Worm (Caenorhabditis elegans) whole organism, L3 larva: ENCODE results near the gene K02G10.15.

Experiments used
- ZK546.5 ChIP-seq: sonication (generic microtip); optimal IDR thresholded peaks from 2 replicates; lab custom pipeline; 2017; ENCODE audit warnings: missing biosample characterization, missing genetic modification characterization
- aly-2 ChIP-seq: fragments of 150-350 bp; optimal IDR thresholded peaks from 2 replicates; lab custom pipeline; 2014; ENCODE audit warnings: missing biosample characterization, missing genetic modification characterization
- ama-1 ChIP-seq: fragments of 150-350 bp; optimal IDR thresholded peaks from 2 replicates; lab custom pipeline; 2018
- ceh-16 ChIP-seq: sonication (generic microtip); optimal IDR thresholded peaks from 2 replicates; lab custom pipeline; 2017; ENCODE audit warnings: missing biosample characterization, missing genetic modification characterization
- ceh-28 ChIP-seq: fragments of 150-350 bp; optimal IDR thresholded peaks from 2 replicates; lab custom pipeline; 2014; ENCODE audit warnings: missing biosample characterization, missing genetic modification reagents, missing genetic modification characterization
- ceh-82 ChIP-seq: fragments of 150-350 bp; optimal IDR thresholded peaks from 2 replicates; lab custom pipeline; 2014; ENCODE audit warnings: missing biosample characterization, missing genetic modification characterization
- ceh-9 ChIP-seq: sonication (generic microtip); optimal IDR thresholded peaks from 2 replicates; lab custom pipeline; 2018; ENCODE audit warnings: missing biosample characterization, missing genetic modification characterization
- daf-12 ChIP-seq: fragments of 150-350 bp; optimal IDR thresholded peaks from 2 replicates; lab custom pipeline; 2014; ENCODE audit warnings: missing biosample characterization, missing genetic modification reagents, missing genetic modification characterization
- egl-27 ChIP-seq: sonication (generic microtip); optimal IDR thresholded peaks from 4 replicates; lab custom pipeline; 2017; ENCODE audit warnings: missing biosample characterization, missing genetic modification reagents, missing genetic modification characterization
- egl-5 ChIP-seq: fragments of 150-350 bp; optimal IDR thresholded peaks from 2 replicates; lab custom pipeline; 2017; ENCODE audit warnings: missing biosample characterization, missing genetic modification reagents, missing genetic modification characterization, inconsistent platforms
- elt-1 ChIP-seq: fragments of 150-350 bp; optimal IDR thresholded peaks from 2 replicates; lab custom pipeline; 2014; ENCODE audit warnings: missing biosample characterization, missing genetic modification characterization
- elt-2 ChIP-seq: sonication (generic microtip); optimal IDR thresholded peaks from 2 replicates; lab custom pipeline; 2016; ENCODE audit warnings: missing genetic modification reagents, mild to moderate bottlenecking, missing genetic modification characterization, missing compliant biosample characterization
- fkh-10 ChIP-seq: sonication (generic microtip); optimal IDR thresholded peaks from 2 replicates; lab custom pipeline; 2017; ENCODE audit warnings: missing biosample characterization, missing genetic modification reagents, missing genetic modification characterization
- fkh-2 ChIP-seq: fragments of 150-350 bp; optimal IDR thresholded peaks from 2 replicates; lab custom pipeline; 2014; ENCODE audit warnings: missing biosample characterization, missing genetic modification reagents, missing genetic modification characterization
- fos-1 ChIP-seq: fragments of 150-350 bp; optimal IDR thresholded peaks from 2 replicates; lab custom pipeline; 2014; ENCODE audit warnings: missing biosample characterization, missing genetic modification characterization
- hmg-11 ChIP-seq: sonication (generic microtip); optimal IDR thresholded peaks from 2 replicates; lab custom pipeline; 2016; ENCODE audit warnings: missing genetic modification characterization, missing compliant biosample characterization
- jun-1 ChIP-seq: fragments of 150-350 bp; optimal IDR thresholded peaks from 2 replicates; lab custom pipeline; 2014; ENCODE audit warnings: missing biosample characterization, missing genetic modification reagents, missing genetic modification characterization
- lin-15B ChIP-seq: fragments of 150-350 bp; optimal IDR thresholded peaks from 2 replicates; lab custom pipeline; 2014; ENCODE audit warnings: missing biosample characterization, missing genetic modification characterization
- lin-39 ChIP-seq: fragments of 150-350 bp; optimal IDR thresholded peaks from 2 replicates; lab custom pipeline; 2018; ENCODE audit warnings: missing biosample characterization, missing genetic modification reagents, missing genetic modification characterization
- lsy-12 ChIP-seq: sonication (generic microtip); optimal IDR thresholded peaks from 2 replicates; lab custom pipeline; 2016; ENCODE audit warnings: mild to moderate bottlenecking, missing genetic modification characterization, missing compliant biosample characterization
- mdl-1 ChIP-seq: fragments of 150-350 bp; optimal IDR thresholded peaks from 2 replicates; lab custom pipeline; 2014; ENCODE audit warnings: missing biosample characterization, missing genetic modification characterization
- mml-1 ChIP-seq: fragments of 150-350 bp; sonication (generic microtip); optimal IDR thresholded peaks from 3 replicates; lab custom pipeline; 2014; ENCODE audit warnings: missing biosample characterization, missing genetic modification characterization
- nfya-1 ChIP-seq: sonication (generic microtip); optimal IDR thresholded peaks from 2 replicates; lab custom pipeline; 2017; ENCODE audit warnings: missing genetic modification characterization, mild to moderate bottlenecking, missing compliant biosample characterization, antibody characterized with exemption, moderate library complexity; ENCODE audit not compliant: insufficient read depth
- nhr-12 ChIP-seq: fragments of 150-350 bp; optimal IDR thresholded peaks from 2 replicates; lab custom pipeline; 2014; ENCODE audit warnings: missing biosample characterization, missing genetic modification characterization
- nhr-23 ChIP-seq: fragments of 150-350 bp; optimal IDR thresholded peaks from 2 replicates; lab custom pipeline; 2014; ENCODE audit warnings: missing biosample characterization, missing genetic modification reagents, missing genetic modification characterization
- nhr-237 ChIP-seq: fragments of 150-350 bp; optimal IDR thresholded peaks from 2 replicates; lab custom pipeline; 2014; ENCODE audit warnings: missing biosample characterization, missing genetic modification characterization
- nhr-25 ChIP-seq: sonication (generic microtip); optimal IDR thresholded peaks from 2 replicates; lab custom pipeline; 2017; ENCODE audit warnings: missing biosample characterization, missing genetic modification characterization
- nhr-28 ChIP-seq: fragments of 150-350 bp; optimal IDR thresholded peaks from 2 replicates; lab custom pipeline; 2014; ENCODE audit warnings: missing biosample characterization, missing genetic modification characterization
- nhr-43 ChIP-seq: sonication (generic microtip); optimal IDR thresholded peaks from 2 replicates; lab custom pipeline; 2016; ENCODE audit warnings: mild to moderate bottlenecking, missing genetic modification characterization, missing compliant biosample characterization; ENCODE audit not compliant: poor library complexity, severe bottlenecking
- nhr-67 ChIP-seq: fragments of 150-350 bp; optimal IDR thresholded peaks from 2 replicates; lab custom pipeline; 2014; ENCODE audit warnings: missing biosample characterization, missing genetic modification characterization
- nhr-76 ChIP-seq: fragments of 150-350 bp; sonication (generic microtip); optimal IDR thresholded peaks from 5 replicates; lab custom pipeline; 2014; ENCODE audit warnings: missing biosample characterization, missing genetic modification characterization
- nhr-77 ChIP-seq: fragments of 150-350 bp; optimal IDR thresholded peaks from 2 replicates; lab custom pipeline; 2014; ENCODE audit warnings: missing biosample characterization, missing genetic modification characterization
- pha-4 ChIP-seq: fragments of 150-350 bp; optimal IDR thresholded peaks from 2 replicates; lab custom pipeline; 2014; ENCODE audit warnings: missing biosample characterization, missing genetic modification reagents, missing genetic modification characterization
- pqm-1 ChIP-seq: fragments of 150-350 bp; optimal IDR thresholded peaks from 2 replicates; lab custom pipeline; 2017; ENCODE audit warnings: missing biosample characterization, missing genetic modification characterization, inconsistent platforms
- skn-1 ChIP-seq: fragments of 150-350 bp; optimal IDR thresholded peaks from 2 replicates; lab custom pipeline; 2014; ENCODE audit warnings: missing biosample characterization, missing genetic modification characterization
- snpc-4 ChIP-seq: fragments of 150-350 bp; optimal IDR thresholded peaks from 2 replicates; lab custom pipeline; 2014; ENCODE audit warnings: missing biosample characterization, missing genetic modification characterization
- unc-39 ChIP-seq: sonication (generic microtip); optimal IDR thresholded peaks from 4 replicates; lab custom pipeline; 2017; ENCODE audit warnings: missing biosample characterization, missing genetic modification characterization
- unc-62 ChIP-seq: fragments of 150-350 bp; sonication (generic microtip); optimal IDR thresholded peaks from 4 replicates; lab custom pipeline; 2014; ENCODE audit warnings: missing biosample characterization, missing genetic modification reagents, missing genetic modification characterization
- zag-1 ChIP-seq: fragments of 150-350 bp; optimal IDR thresholded peaks from 2 replicates; lab custom pipeline; 2014; ENCODE audit warnings: missing biosample characterization, missing genetic modification characterization
- ztf-11 ChIP-seq: fragments of 150-350 bp; optimal IDR thresholded peaks from 2 replicates; lab custom pipeline; 2014; ENCODE audit warnings: missing biosample characterization, missing genetic modification characterization
- ztf-4 ChIP-seq: fragments of 150-350 bp; optimal IDR thresholded peaks from 2 replicates; lab custom pipeline; 2014; ENCODE audit warnings: missing biosample characterization, missing genetic modification characterization

K02G10.15 gene

DNA sequence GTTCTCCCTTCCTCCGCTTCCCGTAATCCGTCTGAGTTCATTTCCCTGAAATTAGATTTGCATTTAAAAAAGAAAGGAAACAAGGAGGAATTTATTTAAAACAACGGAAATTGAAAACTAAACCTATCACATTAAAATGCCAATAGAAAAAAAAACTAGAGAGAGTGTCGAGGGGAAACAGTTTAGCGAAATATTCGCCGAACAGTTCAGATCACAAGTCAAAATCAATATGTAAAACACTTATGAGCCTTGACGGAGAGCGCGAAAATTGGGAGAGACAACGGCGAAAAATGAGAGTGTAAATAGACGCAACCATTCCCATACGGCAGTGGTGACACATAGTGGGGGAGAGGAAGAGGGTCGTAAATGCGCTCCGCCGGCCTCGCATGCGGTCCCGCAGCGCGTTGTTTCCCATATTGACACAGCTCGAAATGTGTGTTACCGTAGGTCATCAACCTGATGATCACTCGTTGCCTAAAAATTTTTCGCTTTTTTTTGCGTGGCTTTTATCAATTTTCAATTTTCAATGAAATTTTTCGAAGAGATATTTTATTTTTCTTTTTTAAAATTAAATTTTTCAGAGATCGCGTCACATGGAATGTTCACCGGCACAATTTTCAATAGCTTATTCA lies 29.3 kb upstream of the K02G10.15 start, which contains the start of the genes dnj-14 and glit-1 (continued):
- TF ChIP-seq nhr-23 (tag; lab: Kevin White, UChicago) (peak; percentile 91), nhr-77 (tag; lab: Kevin White, UChicago) (no peak), daf-12 (no peak), nhr-12 (tag; lab: Kevin White, UChicago) (no peak), ztf-11 (no peak), ztf-4 (tag; lab: Kevin White, UChicago) (peak; percentile 61), ceh-9 (no peak), nhr-28 (tag; lab: Kevin White, UChicago) (no peak), ceh-16 (tag; lab: Kevin White, UChicago) (no peak), egl-27 (tag; lab: Kevin White, UChicago) (peak; percentile 43), mml-1 (tag; lab: Kevin White, UChicago) (no peak), elt-2 (tag; lab: Kevin White, UChicago) (peak; percentile 91)

DNA sequence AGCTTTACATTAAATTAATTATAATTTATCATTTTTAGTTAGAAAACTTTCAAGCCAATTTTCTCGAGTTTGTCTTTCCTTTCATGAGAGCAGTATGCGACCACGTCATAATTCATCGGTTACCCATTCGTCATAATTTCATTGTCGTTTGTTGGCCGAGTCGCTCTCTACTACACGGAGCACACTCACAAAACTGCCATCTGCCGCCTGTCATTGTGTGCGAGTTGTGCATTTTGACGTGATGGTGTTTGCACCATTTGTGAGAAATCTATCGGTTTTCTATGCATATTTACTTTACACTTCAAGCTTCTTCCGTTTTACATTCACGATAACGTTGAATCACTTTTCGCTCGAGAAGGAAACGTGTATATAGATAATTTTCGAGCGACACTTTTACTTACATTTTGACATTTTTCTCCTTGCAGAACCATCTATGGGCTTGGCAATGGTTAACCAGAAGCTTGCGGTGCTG lies 24.3 kb upstream of the K02G10.15 start, which contains the start of gene dhhc-10:
Gene dhhc-10, plus strand, starts transcription at position 422 of the 472 bp plus-strand sequence.
- TF ChIP-seq nhr-43 (tag; lab: Kevin White, UChicago): peak; percentile 3
- TF ChIP-seq ceh-28 (tag; lab: Kevin White, UChicago): no peak
- TF ChIP-seq ztf-4 (tag; lab: Kevin White, UChicago): no peak
- TF ChIP-seq egl-5 (tag; lab: Kevin White, UChicago): no peak
- no peak for TF ChIP-seq nhr-28 (tag; lab: Kevin White, UChicago)
- TF ChIP-seq unc-39 (tag; lab: Kevin White, UChicago): no peak
- no peak for TF ChIP-seq nhr-12 (tag; lab: Kevin White, UChicago)
- TF ChIP-seq mdl-1 (tag; lab: Kevin White, UChicago): no peak
- TF ChIP-seq pha-4 (tag; lab: Kevin White, UChicago): peak; percentile 93
- peak; percentile 27 for TF ChIP-seq snpc-4 (tag; lab: Kevin White, UChicago)
- peak; percentile 88 for TF ChIP-seq elt-2 (tag; lab: Kevin White, UChicago)
- no peak for TF ChIP-seq nhr-67 (tag; lab: Kevin White, UChicago)
- TF ChIP-seq ceh-9: no peak
- TF ChIP-seq lin-39 (tag; lab: Kevin White, UChicago): peak; percentile 5
- TF ChIP-seq fkh-2 (tag; lab: Kevin White, UChicago): no peak
- TF ChIP-seq hmg-11 (tag; lab: Kevin White, UChicago): peak; percentile 17
- no peak for TF ChIP-seq nhr-76 (tag; lab: Kevin White, UChicago)
- TF ChIP-seq ama-1: no peak
- no peak for TF ChIP-seq ceh-82
- TF ChIP-seq nhr-25: no peak
- TF ChIP-seq ZK546.5: no peak
- TF ChIP-seq lsy-12 (tag; lab: Kevin White, UChicago): peak; percentile 32
- no peak for TF ChIP-seq aly-2
- no peak for TF ChIP-seq ceh-16 (tag; lab: Kevin White, UChicago)
- no peak for TF ChIP-seq zag-1 (tag; lab: Kevin White, UChicago)
- no peak for TF ChIP-seq mml-1 (tag; lab: Kevin White, UChicago)
- no peak for TF ChIP-seq nhr-23 (tag; lab: Kevin White, UChicago)
- TF ChIP-seq elt-1 (tag; lab: Kevin White, UChicago): no peak
- no peak for TF ChIP-seq nhr-237
- TF ChIP-seq pqm-1: peak; percentile 62
- TF ChIP-seq jun-1: peak; percentile 61
- TF ChIP-seq lin-15B (tag; lab: Kevin White, UChicago): peak; percentile 41
- TF ChIP-seq fkh-10: no peak
- TF ChIP-seq fos-1 (tag; lab: Kevin White, UChicago): no peak
- TF ChIP-seq skn-1 (tag; lab: Kevin White, UChicago): peak; percentile 52
- TF ChIP-seq nfya-1 (tag; lab: Kevin White, UChicago): peak; percentile 48
- TF ChIP-seq unc-62 (GFP tag; lab: Kevin White, UChicago): no peak
